Worm (Caenorhabditis elegans) whole organism, L4 larva: ENCODE data around the gene K01A12.4.

Experiments used
- D1046.2 ChIP-seq: fragments of 200-800 bp; sonication (Bioruptor generic); IDR thresholded peaks from 2 replicates; pipeline ENCODE4 v1.3.6; 2022; ENCODE audit warnings: missing genetic modification characterization, missing compliant biosample characterization
- F10B5.3 ChIP-seq: sonication (generic microtip); optimal IDR thresholded peaks from 2 replicates; lab custom pipeline; 2016; ENCODE audit warnings: mild to moderate bottlenecking, missing genetic modification characterization, missing compliant biosample characterization
- F26F4.8 ChIP-seq: fragments of 200-800 bp; sonication (Bioruptor generic); conservative IDR thresholded peaks from 2 replicates; pipeline ENCODE4 v1.3.6; 2022; ENCODE audit warnings: missing genetic modification characterization, missing compliant biosample characterization
- F37D6.2 ChIP-seq: sonication (generic microtip); optimal IDR thresholded peaks from 2 replicates; lab custom pipeline; 2016; ENCODE audit warnings: mild to moderate bottlenecking, missing genetic modification characterization, missing compliant biosample characterization
- F44E2.7 ChIP-seq: fragments of 200-800 bp; sonication (Bioruptor generic); IDR thresholded peaks from 2 replicates; pipeline ENCODE4 v2.1.2; 2022; ENCODE audit warnings: missing genetic modification characterization, missing compliant biosample characterization
- R02D3.7 ChIP-seq: fragments of 150-350 bp; sonication (generic microtip); optimal IDR thresholded peaks from 3 replicates; lab custom pipeline; 2014; ENCODE audit warnings: missing biosample characterization, missing genetic modification characterization
- Y48G9A.11 ChIP-seq: fragments of 200-800 bp; sonication (Bioruptor generic); IDR thresholded peaks from 2 replicates; pipeline ENCODE4 v1.3.6; 2022; ENCODE audit warnings: missing genetic modification reagents, missing genetic modification characterization, missing compliant biosample characterization
- Y75B8A.6 ChIP-seq: fragments of 200-800 bp; sonication (Bioruptor generic); IDR thresholded peaks from 2 replicates; pipeline ENCODE4 v1.3.6; 2022; ENCODE audit warnings: missing genetic modification reagents, missing genetic modification characterization, missing compliant biosample characterization
- ZK337.2 ChIP-seq: fragments of 200-800 bp; sonication (Bioruptor generic); IDR thresholded peaks from 2 replicates; pipeline ENCODE4 v1.3.6; 2022; ENCODE audit warnings: missing genetic modification reagents, missing genetic modification characterization, missing compliant biosample characterization
- ZK546.5 ChIP-seq, 2 experiments: sonication (generic microtip); optimal IDR thresholded peaks; 2 replicates each; lab custom pipeline; 2017; ENCODE audit warnings: missing biosample characterization in 2 of 2, missing genetic modification characterization in 2 of 2
- aha-1 ChIP-seq: fragments of 150-350 bp; peaks from one replicate; lab custom pipeline; 2014; ENCODE audit warnings: missing biosample characterization, missing genetic modification characterization
- arid-1 ChIP-seq: fragments of 200-800 bp; sonication (Bioruptor generic); conservative IDR thresholded peaks from 2 replicates; pipeline ENCODE4 v1.3.6; 2022; ENCODE audit warnings: missing genetic modification reagents, missing genetic modification characterization, missing compliant biosample characterization
- ceh-20 ChIP-seq: fragments of 200-800 bp; sonication (Bioruptor generic); IDR thresholded peaks from 2 replicates; pipeline ENCODE4 v1.3.6; 2022; ENCODE audit warnings: missing genetic modification reagents, missing genetic modification characterization, missing compliant biosample characterization
- ceh-28 ChIP-seq: fragments of 150-350 bp; optimal IDR thresholded peaks from 2 replicates; lab custom pipeline; 2014; ENCODE audit warnings: missing biosample characterization, missing genetic modification reagents, missing genetic modification characterization
- ces-1 ChIP-seq: fragments of 150-350 bp; sonication (generic microtip); optimal IDR thresholded peaks from 4 replicates; lab custom pipeline; 2014; ENCODE audit warnings: missing biosample characterization, missing genetic modification reagents, missing genetic modification characterization
- daf-12 ChIP-seq: fragments of 150-350 bp; optimal IDR thresholded peaks from 2 replicates; lab custom pipeline; 2014; ENCODE audit warnings: missing biosample characterization, missing genetic modification reagents, missing genetic modification characterization
- daf-16 ChIP-seq, 3 experiments: sonication (generic microtip); optimal IDR thresholded peaks; 2 replicates each; lab custom pipeline; 2016 to 2017; ENCODE audit warnings: missing genetic modification characterization in 3 of 3, missing genetic modification reagents in 3 of 3, mild to moderate bottlenecking in 2 of 3, missing compliant biosample characterization in 2 of 3, missing biosample characterization in 1 of 3, moderate library complexity in 1 of 3
- daf-19 ChIP-seq: fragments of 200-800 bp; sonication (Bioruptor generic); conservative IDR thresholded peaks from 2 replicates; pipeline ENCODE4 v1.3.6; 2022; ENCODE audit warnings: missing genetic modification characterization, missing compliant biosample characterization
- dve-1 ChIP-seq: sonication (generic microtip); optimal IDR thresholded peaks from 2 replicates; lab custom pipeline; 2017; ENCODE audit warnings: antibody characterized with exemption, mild to moderate bottlenecking, missing genetic modification characterization, missing compliant biosample characterization; ENCODE audit not compliant: insufficient read depth
- fos-1 ChIP-seq: fragments of 150-350 bp; optimal IDR thresholded peaks from 2 replicates; lab custom pipeline; 2014; ENCODE audit warnings: missing biosample characterization, missing genetic modification characterization
- hif-1 ChIP-seq, 2 experiments: sonication (generic microtip); optimal IDR thresholded peaks; 2 replicates each; lab custom pipeline; 2016 to 2017; ENCODE audit warnings: missing compliant biosample characterization in 2 of 2, missing genetic modification characterization in 2 of 2, missing genetic modification reagents in 2 of 2, missing genotype in 2 of 2, mild to moderate bottlenecking in 1 of 2
- hlh-30 ChIP-seq: sonication (generic microtip); optimal IDR thresholded peaks from 2 replicates; lab custom pipeline; 2017; ENCODE audit warnings: antibody characterized with exemption, mild to moderate bottlenecking, missing genetic modification characterization, missing compliant biosample characterization; ENCODE audit not compliant: insufficient read depth
- jun-1 ChIP-seq: fragments of 150-350 bp; optimal IDR thresholded peaks from 2 replicates; lab custom pipeline; 2014; ENCODE audit warnings: missing biosample characterization, missing genetic modification reagents, missing genetic modification characterization
- lin-1 ChIP-seq: fragments of 200-800 bp; sonication (Bioruptor generic); IDR thresholded peaks from 2 replicates; pipeline ENCODE4 v1.3.6; 2022; ENCODE audit warnings: missing genetic modification reagents, missing genetic modification characterization, missing compliant biosample characterization
- lin-29 ChIP-seq: fragments of 200-800 bp; sonication (Bioruptor generic); IDR thresholded peaks from 2 replicates; pipeline ENCODE4 v1.3.6; 2022; ENCODE audit warnings: missing genetic modification reagents, missing genetic modification characterization, missing compliant biosample characterization
- madf-9 ChIP-seq: fragments of 200-800 bp; sonication (Bioruptor generic); conservative IDR thresholded peaks from 2 replicates; pipeline ENCODE4 v1.3.6; 2022; ENCODE audit warnings: missing genetic modification reagents, missing genetic modification characterization, missing compliant biosample characterization
- mdl-1 ChIP-seq, 2 experiments: fragments of 150-350 bp in 1 of 2; sonication (generic microtip) in 1 of 2; optimal IDR thresholded peaks; 2 replicates each; lab custom pipeline; 2014 to 2017; ENCODE audit warnings: missing biosample characterization in 2 of 2, missing genetic modification characterization in 2 of 2
- mxl-3 ChIP-seq: fragments of 200-800 bp; sonication (Bioruptor generic); optimal IDR thresholded peaks from 2 replicates; lab custom pipeline; 2018; ENCODE audit warnings: mild to moderate bottlenecking, missing genetic modification characterization, missing compliant biosample characterization
- nhr-102 ChIP-seq: sonication (generic microtip); optimal IDR thresholded peaks from 2 replicates; lab custom pipeline; 2016; ENCODE audit warnings: mild to moderate bottlenecking, missing genetic modification characterization, moderate library complexity, missing compliant biosample characterization
- nhr-237 ChIP-seq: sonication (generic microtip); optimal IDR thresholded peaks from 2 replicates; lab custom pipeline; 2017; ENCODE audit warnings: missing biosample characterization, missing genetic modification characterization
- nhr-25 ChIP-seq: sonication (generic microtip); optimal IDR thresholded peaks from 2 replicates; lab custom pipeline; 2017; ENCODE audit warnings: missing genetic modification characterization, mild to moderate bottlenecking, missing compliant biosample characterization, antibody characterized with exemption, moderate library complexity, borderline replicate concordance; ENCODE audit not compliant: insufficient read depth
- nhr-41 ChIP-seq: fragments of 200-800 bp; sonication (Bioruptor generic); IDR thresholded peaks from 2 replicates; pipeline ENCODE4 v1.3.6; 2022; ENCODE audit warnings: missing genetic modification reagents, missing genetic modification characterization, missing compliant biosample characterization
- nhr-48 ChIP-seq: sonication (generic microtip); optimal IDR thresholded peaks from 2 replicates; lab custom pipeline; 2016; ENCODE audit warnings: mild to moderate bottlenecking, missing genetic modification characterization, missing compliant biosample characterization
- php-3 ChIP-seq: fragments of 200-800 bp; sonication (Bioruptor generic); IDR thresholded peaks from 2 replicates; pipeline ENCODE4 v1.3.6; 2022; ENCODE audit warnings: missing genetic modification reagents, missing genetic modification characterization, missing compliant biosample characterization
- pqm-1 ChIP-seq: sonication (generic microtip); optimal IDR thresholded peaks from 2 replicates; lab custom pipeline; 2017; ENCODE audit warnings: missing biosample characterization, missing genetic modification characterization
- rbr-2 ChIP-seq: sonication (generic microtip); optimal IDR thresholded peaks from 2 replicates; lab custom pipeline; 2016; ENCODE audit warnings: missing genotype, missing genetic modification characterization, missing compliant biosample characterization
- saeg-2 ChIP-seq: fragments of 200-800 bp; sonication (Bioruptor generic); IDR thresholded peaks from 2 replicates; pipeline ENCODE4 v1.3.6; 2022; ENCODE audit warnings: missing genetic modification reagents, missing genetic modification characterization, missing compliant biosample characterization
- sdz-12 ChIP-seq: fragments of 200-800 bp; sonication (Bioruptor generic); optimal IDR thresholded peaks from 2 replicates; lab custom pipeline; 2018; ENCODE audit warnings: mild to moderate bottlenecking, missing genetic modification characterization, missing compliant biosample characterization
- spr-1 ChIP-seq: sonication (generic microtip); optimal IDR thresholded peaks from 2 replicates; lab custom pipeline; 2016; ENCODE audit warnings: mild to moderate bottlenecking, missing genetic modification characterization, missing compliant biosample characterization
- spr-3 ChIP-seq: fragments of 200-800 bp; sonication (Bioruptor generic); optimal IDR thresholded peaks from 2 replicates; lab custom pipeline; 2018; ENCODE audit warnings: mild to moderate bottlenecking, missing genetic modification characterization, missing compliant biosample characterization
- tag-97 ChIP-seq: fragments of 200-800 bp; sonication (Bioruptor generic); IDR thresholded peaks from 2 replicates; pipeline ENCODE4 v1.3.6; 2022; ENCODE audit warnings: missing genetic modification characterization, missing compliant biosample characterization
- unc-130 ChIP-seq: sonication (generic microtip); optimal IDR thresholded peaks from 2 replicates; lab custom pipeline; 2016; ENCODE audit warnings: missing genetic modification reagents, missing genetic modification characterization, missing compliant biosample characterization
- unc-62 ChIP-seq, 3 experiments: fragments of 150-350 bp in 1 of 3; sonication (generic microtip); optimal IDR thresholded peaks in 2 of 3; peaks in 1 of 3; 1 replicate in 1 of 3; 2 replicates in 2 of 3; lab custom pipeline; 2014 to 2017; ENCODE audit warnings: missing biosample characterization in 3 of 3, missing genetic modification characterization in 3 of 3, missing genetic modification reagents in 3 of 3, missing genotype in 1 of 3
- zag-1 ChIP-seq: fragments of 150-350 bp; optimal IDR thresholded peaks from 2 replicates; lab custom pipeline; 2014; ENCODE audit warnings: missing biosample characterization, missing genetic modification characterization
- zfp-2 ChIP-seq: sonication (generic microtip); optimal IDR thresholded peaks from 2 replicates; lab custom pipeline; 2016; ENCODE audit warnings: mild to moderate bottlenecking, missing genetic modification characterization, missing compliant biosample characterization

K01A12.4 gene

ce11 chrX:8640654-8641053 lies 29.9 kb downstream of the K01A12.4 start (continued):
- TF ChIP-seq dve-1 (tag; lab: Kevin White, UChicago) (peak; percentile 53), nhr-48 (tag; lab: Kevin White, UChicago) (peak; percentile 21), hif-1 (tag; optimal IDR thresholded peaks at IDR 0.05; lab: Kevin White, UChicago) (no peak), F44E2.7 (GFP tag; lab: Robert Waterston, UW) (no peak), spr-3 (no peak), daf-16 (GFP tag; optimal IDR thresholded peaks at IDR 0.05; lab: Kevin White, UChicago) (peak; percentile 9 to 81), daf-16 (tag; optimal IDR thresholded peaks at IDR 0.05; lab: Kevin White, UChicago) (peak; percentile 57), sdz-12 (GFP tag; lab: Kevin White, UChicago) (no peak)

- no peak for TF ChIP-seq mxl-3
Observed at ce11 chrX:8643817-8644216, 33.1 kb downstream of the K01A12.4 start, which contains the start of gene stg-2. stg-2 (minus strand) TSS chrX:8643917.

- no peak for TF ChIP-seq nhr-237 (tag; lab: Kevin White, UChicago)
- peak in 1 of 2 experiments; percentile 24 for TF ChIP-seq mdl-1 (tag; optimal IDR thresholded peaks at IDR 0.05; lab: Kevin White, UChicago)
- peak; percentile 53 for TF ChIP-seq spr-3
- TF ChIP-seq lin-1, result peak; percentile 56; the same call in 1 of the 2 replicates
- TF ChIP-seq F37D6.2 (tag; lab: Kevin White, UChicago), result peak; percentile 27
- peak; percentile 62; the same call in 1 of the 2 replicates for TF ChIP-seq ceh-20
- TF ChIP-seq unc-130, result peak; percentile 38
- TF ChIP-seq F10B5.3 (tag; lab: Kevin White, UChicago), result no peak
- TF ChIP-seq nhr-48 (tag; lab: Kevin White, UChicago), result peak; percentile 65
- peak; percentile 87 for TF ChIP-seq aha-1 (tag; lab: Kevin White, UChicago)
- peak; percentile 65 for TF ChIP-seq spr-1
- no peak for TF ChIP-seq zag-1 (tag; lab: Kevin White, UChicago)
- TF ChIP-seq Y48G9A.11, result peak; percentile 61; the same call in 1 of the 2 replicates
- peak in 1 of 2 experiments; percentile 97 for TF ChIP-seq unc-62 (GFP tag; optimal IDR thresholded peaks at IDR 0.05 in 1 of 2; lab: Kevin White, UChicago)
- TF ChIP-seq unc-62 (tag; optimal IDR thresholded peaks at IDR 0.05; lab: Kevin White, UChicago), result no peak
- TF ChIP-seq fos-1 (tag; lab: Kevin White, UChicago), result no peak
- TF ChIP-seq rbr-2 (tag; lab: Kevin White, UChicago), result peak; percentile 35
- TF ChIP-seq F26F4.8, result 0 out of 2 replicates have a peak, but pooled peaks have one; percentile 60
- no peak for TF ChIP-seq ZK546.5 (tag; optimal IDR thresholded peaks at IDR 0.05; lab: Kevin White, UChicago)
- TF ChIP-seq daf-19 (GFP tag; lab: Robert Waterston, UW), result peak; percentile 81
- TF ChIP-seq Y75B8A.6, result peak; percentile 59; the same call in 1 of the 2 replicates
- no peak for TF ChIP-seq daf-12 (tag; lab: Kevin White, UChicago)
- TF ChIP-seq ZK337.2, result peak; percentile 71; the same call in 1 of the 2 replicates
- TF ChIP-seq tag-97, result no peak
- peak; percentile 51; the same call in 1 of the 2 replicates for TF ChIP-seq nhr-41 (GFP tag; lab: Robert Waterston, UW)
- TF ChIP-seq php-3 (GFP tag; lab: Robert Waterston, UW), result peak; percentile 56; the same call in 1 of the 2 replicates
- no peak for TF ChIP-seq nhr-25 (tag; lab: Kevin White, UChicago)
- peak; percentile 78 for TF ChIP-seq D1046.2 (GFP tag; lab: Robert Waterston, UW)
- TF ChIP-seq saeg-2 (GFP tag; lab: Robert Waterston, UW), result peak; percentile 57; the same call in 1 of the 2 replicates
- TF ChIP-seq madf-9 (GFP tag; lab: Robert Waterston, UW), result peak; percentile 77
- TF ChIP-seq hlh-30 (tag; lab: Kevin White, UChicago), result peak; percentile 56
- peak; percentile 89 for TF ChIP-seq arid-1 (GFP tag; lab: Robert Waterston, UW)
- TF ChIP-seq jun-1 (tag; lab: Kevin White, UChicago), result no peak
- TF ChIP-seq zfp-2 (tag; lab: Kevin White, UChicago), result no peak
- TF ChIP-seq nhr-102 (tag; lab: Kevin White, UChicago), result peak; percentile 53
- TF ChIP-seq pqm-1, result no peak
- no peak for TF ChIP-seq R02D3.7 (tag; lab: Kevin White, UChicago)
- no peak for TF ChIP-seq ces-1
- no peak for TF ChIP-seq ceh-28 (tag; lab: Kevin White, UChicago)
- 0 out of 2 replicates have a peak, but pooled peaks have one; percentile 24 for TF ChIP-seq lin-29 (GFP tag; lab: Robert Waterston, UW)
Observed at ce11 chrX:8646287-8646686, 35.6 kb downstream of the K01A12.4 start.
